Fruit fly (Drosophila melanogaster): ENCODE measurements around the gene CG31191.

Gene CG31191

dm6 chr3R:20958599-20959150 is 13.3 kb upstream of the CG31191 start:
- TF ChIP-seq kay (GFP tag; ENCODE audit: borderline replicate concordance) (no peak), cic (GFP tag; optimal IDR thresholded peaks at IDR 0.05) (no peak), bab1 (GFP tag; optimal IDR thresholded peaks at IDR 0.05) (no peak), CG5204 (GFP tag; optimal IDR thresholded peaks at IDR 0.05) (no peak), CG12768 (GFP tag; optimal IDR thresholded peaks at IDR 0.05) (no peak), Mnt (GFP tag; optimal IDR thresholded peaks at IDR 0.05) (peak; percentile 25), ovo (GFP tag; optimal IDR thresholded peaks at IDR 0.05) (peak; percentile 60), Crg-1 (GFP tag; optimal IDR thresholded peaks at IDR 0.05) (no peak), CG33017 (tag; optimal IDR thresholded peaks at IDR 0.05) (no peak), Clk (GFP tag; optimal IDR thresholded peaks at IDR 0.05) (peak; percentile 13), pad (GFP tag; optimal IDR thresholded peaks at IDR 0.05) (peak; percentile 89), cnc (optimal IDR thresholded peaks at IDR 0.05) (no peak), toe (GFP tag; optimal IDR thresholded peaks at IDR 0.05) (no peak)

dm6 chr3R:20956875-20957874 is 11.8 kb upstream of the CG31191 start:
- TF ChIP-seq Hr96 (GFP tag; optimal IDR thresholded peaks at IDR 0.05) (peak; percentile 82), Crg-1 (GFP tag; optimal IDR thresholded peaks at IDR 0.05) (peak; percentile 71), cnc (optimal IDR thresholded peaks at IDR 0.05) (no peak), bab1 (GFP tag; optimal IDR thresholded peaks at IDR 0.05) (peak; percentile 89), CG33017 (tag; optimal IDR thresholded peaks at IDR 0.05) (peak; percentile 86), toe (GFP tag; optimal IDR thresholded peaks at IDR 0.05) (peak; percentile 92), cic (GFP tag; optimal IDR thresholded peaks at IDR 0.05) (peak; percentile 46), CG5204 (GFP tag; optimal IDR thresholded peaks at IDR 0.05) (no peak), ovo (GFP tag; optimal IDR thresholded peaks at IDR 0.05) (peak; percentile 77), Clk (GFP tag; optimal IDR thresholded peaks at IDR 0.05) (peak; percentile 90), pad (GFP tag; optimal IDR thresholded peaks at IDR 0.05) (peak; percentile 86), CG1620 (GFP tag; optimal IDR thresholded peaks at IDR 0.05) (peak; percentile 88), CG14711 (tag; optimal IDR thresholded peaks at IDR 0.05) (peak; percentile 69), CG7101 (tag; optimal IDR thresholded peaks at IDR 0.05) (peak; percentile 90), CG11617 (GFP tag; optimal IDR thresholded peaks at IDR 0.05) (peak; percentile 98), Mnt (GFP tag; optimal IDR thresholded peaks at IDR 0.05) (peak; percentile 71), CG12768 (GFP tag; optimal IDR thresholded peaks at IDR 0.05) (peak; percentile 94), CG7045 (GFP tag; optimal IDR thresholded peaks at IDR 0.05) (peak; percentile 95), tj (GFP tag; optimal IDR thresholded peaks at IDR 0.05) (peak; percentile 77), kay (GFP tag; ENCODE audit: borderline replicate concordance) (peak; percentile 97)

dm6 chr3R:20955932-20956636 is 10.8 kb upstream of the CG31191 start:
- TF ChIP-seq kay (GFP tag; ENCODE audit: borderline replicate concordance), result peak; percentile 36
- no peak for TF ChIP-seq CG7101 (tag; optimal IDR thresholded peaks at IDR 0.05)
- no peak for TF ChIP-seq tj (GFP tag; optimal IDR thresholded peaks at IDR 0.05)
- TF ChIP-seq CG12768 (GFP tag; optimal IDR thresholded peaks at IDR 0.05), result no peak
- no peak for TF ChIP-seq CG11617 (GFP tag; optimal IDR thresholded peaks at IDR 0.05)
- no peak for TF ChIP-seq Mnt (GFP tag; optimal IDR thresholded peaks at IDR 0.05)
- TF ChIP-seq ovo (GFP tag; optimal IDR thresholded peaks at IDR 0.05), result no peak
- TF ChIP-seq Clk (GFP tag; optimal IDR thresholded peaks at IDR 0.05), result no peak

dm6 chr3R:20955119-20955518 is 9.8 kb upstream of the CG31191 start:
- TF ChIP-seq CG14711 (tag; optimal IDR thresholded peaks at IDR 0.05) (peak; percentile 14), bab1 (GFP tag; optimal IDR thresholded peaks at IDR 0.05) (no peak), CG1620 (GFP tag; optimal IDR thresholded peaks at IDR 0.05) (peak; percentile 17), Crg-1 (GFP tag; optimal IDR thresholded peaks at IDR 0.05) (peak; percentile 29)

- TF ChIP-seq pad (GFP tag; optimal IDR thresholded peaks at IDR 0.05) (no peak), CG5204 (GFP tag; optimal IDR thresholded peaks at IDR 0.05) (no peak), CG12768 (GFP tag; optimal IDR thresholded peaks at IDR 0.05) (no peak), bab1 (GFP tag; optimal IDR thresholded peaks at IDR 0.05) (no peak), tj (GFP tag; optimal IDR thresholded peaks at IDR 0.05) (no peak), ovo (GFP tag; optimal IDR thresholded peaks at IDR 0.05) (no peak), kay (GFP tag; ENCODE audit: borderline replicate concordance) (no peak), cnc (optimal IDR thresholded peaks at IDR 0.05) (no peak), CG1620 (GFP tag; optimal IDR thresholded peaks at IDR 0.05) (no peak), CG14711 (tag; optimal IDR thresholded peaks at IDR 0.05) (no peak), CG7101 (tag; optimal IDR thresholded peaks at IDR 0.05) (no peak), Clk (GFP tag; optimal IDR thresholded peaks at IDR 0.05) (no peak), cic (GFP tag; optimal IDR thresholded peaks at IDR 0.05) (no peak), CG11617 (GFP tag; optimal IDR thresholded peaks at IDR 0.05) (no peak), Hr96 (GFP tag; optimal IDR thresholded peaks at IDR 0.05) (no peak), toe (GFP tag; optimal IDR thresholded peaks at IDR 0.05) (no peak), Mnt (GFP tag; optimal IDR thresholded peaks at IDR 0.05) (no peak), CG33017 (tag; optimal IDR thresholded peaks at IDR 0.05) (no peak)
Measured at dm6 chr3R:20954531-20954930, 9.2 kb upstream of the CG31191 start.
